Fruit fly (Drosophila melanogaster): ENCODE measurements around the gene dj.

Gene dj

dm6 chr3R:7075712-7076183, 16.6 kb downstream of the dj start (continued):
- TF ChIP-seq CG6272 (GFP tag; IDR thresholded peaks at IDR 0.05) (peak; percentile 73), Ptx1 (GFP tag; IDR thresholded peaks at IDR 0.05) (no peak), aop (GFP tag; IDR thresholded peaks at IDR 0.05) (no peak), CG1792 (GFP tag; optimal IDR thresholded peaks at IDR 0.05) (peak; percentile 89), CG8765 (GFP tag; IDR thresholded peaks at IDR 0.05) (no peak), CG9609 (GFP tag; optimal IDR thresholded peaks at IDR 0.05) (peak; percentile 92), CG3995 (GFP tag; optimal IDR thresholded peaks at IDR 0.05) (peak; percentile 70), gfzf (GFP tag; optimal IDR thresholded peaks at IDR 0.05) (no peak), CG17361 (GFP tag; IDR thresholded peaks at IDR 0.05) (no peak), salm (tag; optimal IDR thresholded peaks at IDR 0.05) (peak; percentile 63), CG3163 (GFP tag; optimal IDR thresholded peaks at IDR 0.05) (peak; percentile 79), unc-4 (GFP tag; IDR thresholded peaks at IDR 0.05; ENCODE audit: partially characterized antibody) (no peak), Abd-B (GFP tag; optimal IDR thresholded peaks at IDR 0.05) (peak; percentile 85), CG2120 (GFP tag; optimal IDR thresholded peaks at IDR 0.05) (peak; percentile 96), Pdp1 (GFP tag; optimal IDR thresholded peaks at IDR 0.05) (peak; percentile 82 to 91), CG10366 (GFP tag; IDR thresholded peaks at IDR 0.05) (no peak), cato (GFP tag; optimal IDR thresholded peaks at IDR 0.05; ENCODE audit: borderline replicate concordance) (peak; percentile 71), H15 (GFP tag; IDR thresholded peaks at IDR 0.05) (no peak), Dll (GFP tag; IDR thresholded peaks at IDR 0.05; ENCODE audit: partially characterized antibody) (no peak), CG9797 (GFP tag; optimal IDR thresholded peaks at IDR 0.05) (no peak), chinmo (GFP tag; IDR thresholded peaks at IDR 0.05; ENCODE audit: partially characterized antibody) (no peak), slp2 (GFP tag; optimal IDR thresholded peaks at IDR 0.05) (peak; percentile 91), Rfx (GFP tag; IDR thresholded peaks at IDR 0.05) (no peak), mirr (GFP tag; optimal IDR thresholded peaks at IDR 0.05) (peak; percentile 33), CG11560 (tag; IDR thresholded peaks at IDR 0.05) (no peak), az2 (GFP tag; optimal IDR thresholded peaks at IDR 0.05) (peak; percentile 89), insv (GFP tag; optimal IDR thresholded peaks at IDR 0.05) (peak in 1 of 2 experiments; percentile 15), CG33557 (GFP tag; optimal IDR thresholded peaks at IDR 0.05) (peak; percentile 65), ap (GFP tag; IDR thresholded peaks at IDR 0.05) (no peak), corto (GFP tag; optimal IDR thresholded peaks at IDR 0.05) (peak; percentile 92), CG32532 (GFP tag; IDR thresholded peaks at IDR 0.05) (no peak), pfk (GFP tag; optimal IDR thresholded peaks at IDR 0.05) (peak; percentile 29), CG8924 (tag; optimal IDR thresholded peaks at IDR 0.05) (peak; percentile 91), CG12071 (GFP tag; optimal IDR thresholded peaks at IDR 0.05) (peak; percentile 85), Stat92E (GFP tag; optimal IDR thresholded peaks at IDR 0.05) (peak in 1 of 3 experiments; percentile 62), NC2α (GFP tag; optimal IDR thresholded peaks at IDR 0.05) (peak; percentile 68), Oli (tag; optimal IDR thresholded peaks at IDR 0.05) (peak; percentile 90), Eip74EF (GFP tag; optimal IDR thresholded peaks at IDR 0.05) (peak in 1 of 2 experiments; percentile 72), dan (GFP tag; IDR thresholded peaks at IDR 0.05) (no peak), CG17612 (GFP tag; IDR thresholded peaks at IDR 0.05) (no peak), pita (GFP tag; optimal IDR thresholded peaks at IDR 0.05) (no peak), CG13624 (GFP tag; optimal IDR thresholded peaks at IDR 0.05) (peak; percentile 90), abd-A (tag; optimal IDR thresholded peaks at IDR 0.05) (peak; percentile 0), stc (GFP tag; IDR thresholded peaks at IDR 0.05) (no peak), ab (GFP tag; optimal IDR thresholded peaks at IDR 0.05) (peak; percentile 71), CG3847 (GFP tag; IDR thresholded peaks at IDR 0.05) (no peak), CG10565 (GFP tag; optimal IDR thresholded peaks at IDR 0.05) (peak; percentile 63), CG9437 (GFP tag; optimal IDR thresholded peaks at IDR 0.05) (peak; percentile 80), jing (GFP tag; optimal IDR thresholded peaks at IDR 0.05) (no peak), CG13296 (GFP tag; optimal IDR thresholded peaks at IDR 0.05) (peak; percentile 88)
